Fruit fly (Drosophila melanogaster) S2 (cell line): Measurements from ENCODE around the gene CG13996.

Experiments
- CG8478 ChIP-seq: fragments of >200 bp; optimal IDR thresholded peaks from 2 replicates; lab custom pipeline; 2018
- CTCF ChIP-seq, 2 experiments: fragments of >200 bp; optimal IDR thresholded peaks; 2 replicates each; lab custom pipeline; 2018

DNA sequence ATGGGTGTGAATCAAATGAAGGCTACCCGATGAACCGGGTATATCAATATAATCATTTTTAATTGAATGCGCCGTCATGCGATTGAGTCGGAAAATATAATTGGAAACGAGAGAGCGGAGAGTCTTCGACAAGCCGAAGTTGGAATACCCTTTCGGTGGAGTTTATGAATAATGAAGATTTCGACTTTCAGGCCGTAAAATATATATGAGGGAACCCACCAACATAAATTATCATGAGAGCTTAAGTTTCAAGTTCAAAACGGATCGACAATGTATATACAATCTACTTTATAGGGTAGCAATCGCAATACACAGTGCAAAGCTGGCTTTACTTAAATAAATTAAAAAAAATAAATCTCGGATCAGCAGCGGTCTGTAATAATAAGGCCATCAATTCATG, 11.2 kb downstream of the CG13996 start:
- TF ChIP-seq CTCF (optimal IDR thresholded peaks at IDR 0.05; lab: Kevin White, UChicago) (no peak), CG8478 (lab: Kevin White, UChicago) (no peak)
